Worm (Caenorhabditis elegans): ENCODE data around the gene T10C6.15.

ce11 chrV:15996655-15997186 is 49.0 kb downstream of the T10C6.15 start, which contains the start of the genes C06C6.9 and C06C6.8:
- TF ChIP-seq snpc-4 (tag; optimal IDR thresholded peaks at IDR 0.05) = no peak
- TF ChIP-seq ama-1 (optimal IDR thresholded peaks at IDR 0.05) = no peak
- TF ChIP-seq nhr-25 (tag; optimal IDR thresholded peaks at IDR 0.05) = no peak
- no peak for TF ChIP-seq dmd-4 (tag; optimal IDR thresholded peaks at IDR 0.05)
- TF ChIP-seq elt-3 (tag; optimal IDR thresholded peaks at IDR 0.05) = no peak
- TF ChIP-seq fos-1 (tag; optimal IDR thresholded peaks at IDR 0.05) = no peak
- TF ChIP-seq unc-55 (GFP tag; optimal IDR thresholded peaks at IDR 0.05) = no peak
- TF ChIP-seq ceh-82 (tag; optimal IDR thresholded peaks at IDR 0.05) = no peak
- no peak for TF ChIP-seq nhr-77 (tag; optimal IDR thresholded peaks at IDR 0.05)
- TF ChIP-seq lin-39 (tag; optimal IDR thresholded peaks at IDR 0.05) = no peak
- TF ChIP-seq ztf-11 (tag; optimal IDR thresholded peaks at IDR 0.05) = no peak
- TF ChIP-seq mdl-1 (tag; optimal IDR thresholded peaks at IDR 0.05) = no peak
- no peak for TF ChIP-seq alr-1 (tag; optimal IDR thresholded peaks at IDR 0.05)
- TF ChIP-seq nhr-10 (tag; optimal IDR thresholded peaks at IDR 0.05) = no peak

Data from whole organism, L2 larva.